Fruit fly (Drosophila melanogaster): Measurements from ENCODE around the gene mthl10.

The mthl10 gene

DNA sequence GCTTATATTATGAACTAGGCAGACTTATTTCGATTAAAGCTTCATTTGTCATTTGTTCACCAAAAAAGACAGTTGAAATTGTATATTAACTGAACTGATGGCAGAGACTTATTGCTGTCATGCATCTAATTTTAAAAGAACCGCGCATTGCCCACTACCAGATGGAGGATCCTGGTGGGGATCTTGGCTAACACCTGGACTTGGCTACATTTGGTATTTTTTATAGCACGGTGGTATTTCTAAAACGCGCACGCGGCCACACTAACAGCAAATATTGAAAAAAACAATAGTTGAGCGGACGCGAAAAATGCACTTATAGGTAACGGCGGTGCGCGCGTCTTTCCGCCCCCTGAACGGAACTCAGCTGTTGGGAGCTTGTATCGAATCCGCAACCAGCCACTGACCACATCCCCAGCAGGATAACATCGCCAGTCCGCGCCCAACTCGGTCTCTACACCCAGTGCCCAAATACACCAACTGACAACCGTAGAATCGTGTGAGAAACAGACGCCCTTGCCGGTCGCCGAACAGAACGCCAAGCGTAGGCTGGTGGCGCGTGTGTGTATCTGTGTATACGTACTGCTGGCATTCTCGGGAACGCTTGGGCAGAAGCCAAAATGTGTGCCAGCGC lies 50.5 kb downstream of the mthl10 start (continued):
- no peak for TF ChIP-seq ase (GFP tag; IDR thresholded peaks at IDR 0.05)
- TF ChIP-seq dpn (GFP tag; optimal IDR thresholded peaks at IDR 0.05), result peak in 1 of 2 experiments; percentile 10
- no peak for TF ChIP-seq danr (GFP tag; IDR thresholded peaks at IDR 0.05)
- peak; percentile 54 for TF ChIP-seq vvl (GFP tag; IDR thresholded peaks at IDR 0.05)
- no peak for TF ChIP-seq crol (GFP tag; IDR thresholded peaks at IDR 0.05)
- TF ChIP-seq CG33213 (GFP tag; optimal IDR thresholded peaks at IDR 0.05), result peak; percentile 51
- TF ChIP-seq CG10366 (GFP tag; IDR thresholded peaks at IDR 0.05), result no peak
- no peak for TF ChIP-seq vnd (GFP tag; IDR thresholded peaks at IDR 0.05; ENCODE audit: partially characterized antibody)
- TF ChIP-seq CG5953 (GFP tag; IDR thresholded peaks at IDR 0.05), result no peak
- no peak for TF ChIP-seq toy (GFP tag; IDR thresholded peaks at IDR 0.05)
- no peak for TF ChIP-seq Atf-2 (GFP tag; optimal IDR thresholded peaks at IDR 0.05)
- TF ChIP-seq ken (GFP tag; IDR thresholded peaks at IDR 0.05), result peak; percentile 9; the same call in 1 of the 3 replicates
- TF ChIP-seq lab (GFP tag; optimal IDR thresholded peaks at IDR 0.05), result peak; percentile 60
- TF ChIP-seq CG1603 (tag; optimal IDR thresholded peaks at IDR 0.05), result peak; percentile 75
- TF ChIP-seq Lpt (GFP tag; optimal IDR thresholded peaks at IDR 0.05), result no peak
- no peak for TF ChIP-seq CG16815 (GFP tag; optimal IDR thresholded peaks at IDR 0.05)
- peak; percentile 51; the same call in 1 of the 3 replicates for TF ChIP-seq ci (GFP tag; IDR thresholded peaks at IDR 0.05)
- no peak for TF ChIP-seq sisA (GFP tag; IDR thresholded peaks at IDR 0.05)

DNA sequence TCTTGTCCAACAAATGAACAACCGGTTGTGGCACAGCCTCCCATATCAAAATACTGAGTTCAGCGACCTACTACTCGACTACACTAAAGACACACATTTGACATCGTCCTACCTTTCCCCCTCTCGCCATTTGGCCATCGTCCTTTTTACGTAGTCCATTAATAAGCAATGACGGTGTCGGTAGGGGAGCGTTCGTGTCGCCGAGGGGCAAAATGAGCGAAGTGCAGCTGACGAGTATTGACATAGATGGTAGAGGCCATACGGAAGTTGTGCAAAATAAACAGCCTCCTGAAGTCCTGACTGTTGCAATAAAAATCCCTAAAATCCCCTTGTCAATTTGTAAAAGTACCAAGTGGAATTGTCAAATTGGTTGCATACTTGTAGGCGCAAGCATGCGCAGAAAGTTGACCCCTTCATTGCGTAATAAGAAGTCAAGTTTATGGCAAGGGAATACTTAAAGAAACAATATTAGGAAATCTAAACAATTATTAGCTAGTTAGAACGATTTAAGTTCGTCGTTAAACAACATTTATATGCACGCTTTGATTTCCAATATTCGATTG lies 51.1 kb downstream of the mthl10 start:
- TF ChIP-seq CG14710 (tag; optimal IDR thresholded peaks at IDR 0.05), result no peak
- no peak for TF ChIP-seq Dp (GFP tag; optimal IDR thresholded peaks at IDR 0.05)
- no peak for TF ChIP-seq Dfd (GFP tag; optimal IDR thresholded peaks at IDR 0.05)
- no peak for TF ChIP-seq Hr39 (optimal IDR thresholded peaks at IDR 0.05)
- TF ChIP-seq klu (GFP tag; IDR thresholded peaks at IDR 0.05), result no peak
- no peak for TF ChIP-seq YL-1 (GFP tag; optimal IDR thresholded peaks at IDR 0.05)
- no peak for TF ChIP-seq CG11723 (GFP tag; optimal IDR thresholded peaks at IDR 0.05)
- no peak for TF ChIP-seq gro (GFP tag; optimal IDR thresholded peaks at IDR 0.05)
- no peak for TF ChIP-seq CG13287 (GFP tag; IDR thresholded peaks at IDR 0.05; ENCODE audit: partially characterized antibody)
- peak; percentile 72 for TF ChIP-seq CG15479 (GFP tag; optimal IDR thresholded peaks at IDR 0.05)
- TF ChIP-seq Oli (tag; optimal IDR thresholded peaks at IDR 0.05), result no peak
- no peak for TF ChIP-seq Jarid2 (GFP tag; optimal IDR thresholded peaks at IDR 0.05)
- no peak for TF ChIP-seq CG9437 (GFP tag; optimal IDR thresholded peaks at IDR 0.05)
- TF ChIP-seq pros (GFP tag; optimal IDR thresholded peaks at IDR 0.05), result peak; percentile 0
- TF ChIP-seq Bgb (GFP tag; IDR thresholded peaks at IDR 0.05; ENCODE audit: partially characterized antibody), result no peak
- TF ChIP-seq sr (GFP tag; IDR thresholded peaks at IDR 0.05), result no peak
- TF ChIP-seq BtbVII (GFP tag; optimal IDR thresholded peaks at IDR 0.05), result no peak
- TF ChIP-seq crol (GFP tag; IDR thresholded peaks at IDR 0.05), result 0 out of 2 replicates have a peak, but pooled peaks have one; percentile 9
- TF ChIP-seq pho (GFP tag; optimal IDR thresholded peaks at IDR 0.05), result no peak
- no peak for TF ChIP-seq gcm (GFP tag; optimal IDR thresholded peaks at IDR 0.05)
- TF ChIP-seq CG8359 (GFP tag; optimal IDR thresholded peaks at IDR 0.05; ENCODE audit: borderline replicate concordance), result no peak
- no peak for TF ChIP-seq CG30020 (tag; optimal IDR thresholded peaks at IDR 0.05)
- TF ChIP-seq Pdp1 (GFP tag; optimal IDR thresholded peaks at IDR 0.05), result peak in 1 of 2 experiments; percentile 100
- no peak for TF ChIP-seq CG15601 (tag; optimal IDR thresholded peaks at IDR 0.05)
- TF ChIP-seq CG34376 (GFP tag; optimal IDR thresholded peaks at IDR 0.05), result no peak
- TF ChIP-seq ewg (GFP tag; optimal IDR thresholded peaks at IDR 0.05), result no peak
- no peak for TF ChIP-seq CG7963 (GFP tag; IDR thresholded peaks at IDR 0.05; ENCODE audit: partially characterized antibody)
- no peak for TF ChIP-seq yki (optimal IDR thresholded peaks at IDR 0.05)
- TF ChIP-seq CG7786 (GFP tag; optimal IDR thresholded peaks at IDR 0.05), result no peak
- no peak for TF ChIP-seq CG10267 (tag; optimal IDR thresholded peaks at IDR 0.05)
- peak in 1 of 2 experiments; percentile 64 for TF ChIP-seq tll (GFP tag; optimal IDR thresholded peaks at IDR 0.05)
- TF ChIP-seq ci (GFP tag; IDR thresholded peaks at IDR 0.05), result no peak
- TF ChIP-seq CG2889 (GFP tag; IDR thresholded peaks at IDR 0.05), result no peak
